Worm (Caenorhabditis elegans) whole organism, young adult: Measurements from ENCODE around the gene nlp-19.

ENCODE experiments used
- D2030.7 ChIP-seq: fragments of 200-800 bp; sonication (Bioruptor generic); IDR thresholded peaks from 2 replicates; pipeline ENCODE4 v1.3.6; 2022; ENCODE audit warnings: missing genetic modification reagents, missing genetic modification characterization, missing compliant biosample characterization
- F10E7.11 ChIP-seq: sonication (generic microtip); optimal IDR thresholded peaks from 2 replicates; lab custom pipeline; 2017; ENCODE audit warnings: mild to moderate bottlenecking, missing genetic modification characterization, moderate library complexity, missing compliant biosample characterization
- F23B12.7 ChIP-seq: sonication (generic microtip); optimal IDR thresholded peaks from 2 replicates; lab custom pipeline; 2017; ENCODE audit warnings: missing genetic modification characterization, mild to moderate bottlenecking, missing compliant biosample characterization, antibody characterized with exemption, moderate library complexity; ENCODE audit not compliant: insufficient read depth
- F33H1.4 ChIP-seq: fragments of 200-800 bp; sonication (Bioruptor generic); IDR thresholded peaks from 2 replicates; pipeline ENCODE4 v1.3.6; 2022; ENCODE audit warnings: missing genetic modification reagents, missing genetic modification characterization, missing compliant biosample characterization
- F49E8.2 ChIP-seq: sonication (generic microtip); optimal IDR thresholded peaks from 3 replicates; lab custom pipeline; 2017; ENCODE audit warnings: missing genetic modification characterization, mild to moderate bottlenecking, missing compliant biosample characterization, antibody characterized with exemption, moderate library complexity; ENCODE audit not compliant: insufficient read depth
- F52B5.7 ChIP-seq: sonication (generic microtip); optimal IDR thresholded peaks from 2 replicates; lab custom pipeline; 2016; ENCODE audit warnings: mild to moderate bottlenecking, missing genetic modification characterization, missing compliant biosample characterization
- F57A8.1 ChIP-seq: fragments of 200-800 bp; sonication (Bioruptor generic); optimal IDR thresholded peaks from 2 replicates; lab custom pipeline; 2018; ENCODE audit warnings: mild to moderate bottlenecking, missing genetic modification characterization, moderate library complexity, missing compliant biosample characterization
- T07F8.4 ChIP-seq: sonication (generic microtip); optimal IDR thresholded peaks from 2 replicates; lab custom pipeline; 2016; ENCODE audit warnings: mild to moderate bottlenecking, missing genetic modification characterization, moderate library complexity, missing compliant biosample characterization
- Y95B8A.8 ChIP-seq: fragments of 200-800 bp; sonication (Bioruptor generic); IDR thresholded peaks from 2 replicates; pipeline ENCODE4 v1.3.6; 2022; ENCODE audit warnings: missing genetic modification reagents, missing genetic modification characterization, missing compliant biosample characterization
- ama-1 ChIP-seq, 3 experiments: fragments of 150-350 bp in 1 of 3; sonication (generic microtip) in 2 of 3; optimal IDR thresholded peaks; 2 replicates each; lab custom pipeline; 2014 to 2018; ENCODE audit warnings: missing biosample characterization in 2 of 3, missing genetic modification characterization in 2 of 3, missing genetic modification reagents in 2 of 3
- aptf-2 ChIP-seq: fragments of 200-800 bp; sonication (Bioruptor generic); conservative IDR thresholded peaks from 2 replicates; pipeline ENCODE4 v1.3.6; 2022; ENCODE audit warnings: missing genetic modification reagents, missing genetic modification characterization, missing compliant biosample characterization
- atf-7 ChIP-seq: sonication (generic microtip); optimal IDR thresholded peaks from 2 replicates; lab custom pipeline; 2017; ENCODE audit warnings: mild to moderate bottlenecking, missing genetic modification characterization, missing compliant biosample characterization
- athp-1 ChIP-seq: sonication (generic microtip); optimal IDR thresholded peaks from 2 replicates; lab custom pipeline; 2017; ENCODE audit warnings: mild to moderate bottlenecking, missing genetic modification characterization, missing compliant biosample characterization
- attf-3 ChIP-seq: fragments of 200-800 bp; sonication (Bioruptor generic); conservative IDR thresholded peaks from 2 replicates; pipeline ENCODE4 v1.3.6; 2022; ENCODE audit warnings: missing genetic modification reagents, missing genetic modification characterization, missing compliant biosample characterization
- bed-1 ChIP-seq: fragments of 200-800 bp; sonication (Bioruptor generic); IDR thresholded peaks from 2 replicates; pipeline ENCODE4 v1.3.6; 2022; ENCODE audit warnings: missing genetic modification reagents, missing genetic modification characterization, missing compliant biosample characterization
- cebp-1 ChIP-seq, 2 experiments: fragments of 200-800 bp in 1 of 2; sonication (Bioruptor generic) in 1 of 2; sonication (generic microtip) in 1 of 2; IDR thresholded peaks in 1 of 2; optimal IDR thresholded peaks in 1 of 2; 2 replicates each; pipeline versions ENCODE4 v1.3.6 to Lab custom; 2017 to 2022; ENCODE audit warnings: missing compliant biosample characterization in 2 of 2, missing genetic modification characterization in 2 of 2, mild to moderate bottlenecking in 1 of 2, missing genetic modification reagents in 1 of 2, moderate library complexity in 1 of 2
- ceh-100 ChIP-seq: fragments of 200-800 bp; sonication (Bioruptor generic); IDR thresholded peaks from 2 replicates; pipeline ENCODE4 v1.3.6; 2022; ENCODE audit warnings: missing genetic modification reagents, missing genetic modification characterization, missing compliant biosample characterization
- dox-1 ChIP-seq: fragments of 200-800 bp; sonication (Bioruptor generic); IDR thresholded peaks from 2 replicates; pipeline ENCODE4 v1.3.6; 2022; ENCODE audit warnings: missing genetic modification reagents, missing genetic modification characterization, missing compliant biosample characterization
- dpff-1 ChIP-seq: sonication (generic microtip); optimal IDR thresholded peaks from 2 replicates; lab custom pipeline; 2017; ENCODE audit warnings: mild to moderate bottlenecking, missing genetic modification characterization, missing compliant biosample characterization
- egl-44 ChIP-seq: fragments of 200-800 bp; sonication (Bioruptor generic); IDR thresholded peaks from 2 replicates; pipeline ENCODE4 v1.3.6; 2022; ENCODE audit warnings: missing genetic modification reagents, missing genetic modification characterization, missing compliant biosample characterization
- ekl-4 ChIP-seq: fragments of 200-800 bp; sonication (Bioruptor generic); IDR thresholded peaks from 2 replicates; pipeline ENCODE4 v1.3.6; 2022; ENCODE audit warnings: missing genetic modification reagents, missing genetic modification characterization, missing compliant biosample characterization
- hlh-12 ChIP-seq: sonication (generic microtip); optimal IDR thresholded peaks from 2 replicates; lab custom pipeline; 2016; ENCODE audit warnings: missing genetic modification characterization, missing compliant biosample characterization
- lag-1 ChIP-seq: fragments of 200-800 bp; sonication (Bioruptor generic); IDR thresholded peaks from 2 replicates; pipeline ENCODE4 v1.3.6; 2022; ENCODE audit warnings: missing genetic modification reagents, missing genetic modification characterization, missing compliant biosample characterization
- let-526 ChIP-seq: fragments of 200-800 bp; sonication (Bioruptor generic); IDR thresholded peaks from 2 replicates; pipeline ENCODE4 v1.3.6; 2022; ENCODE audit warnings: missing genetic modification reagents, missing genetic modification characterization, missing compliant biosample characterization
- lin-40 ChIP-seq: sonication (generic microtip); optimal IDR thresholded peaks from 2 replicates; lab custom pipeline; 2016; ENCODE audit warnings: missing genetic modification characterization, mild to moderate bottlenecking, missing compliant biosample characterization, missing genotype, missing genetic modification reagents
- lsy-27 ChIP-seq: sonication (generic microtip); optimal IDR thresholded peaks from 2 replicates; lab custom pipeline; 2017; ENCODE audit warnings: missing genetic modification characterization, mild to moderate bottlenecking, missing compliant biosample characterization, antibody characterized with exemption, missing genotype, borderline replicate concordance; ENCODE audit not compliant: insufficient read depth
- madf-10 ChIP-seq: sonication (generic microtip); optimal IDR thresholded peaks from 2 replicates; lab custom pipeline; 2016; ENCODE audit warnings: mild to moderate bottlenecking, missing genetic modification characterization, missing compliant biosample characterization
- mel-28 ChIP-seq: sonication (generic microtip); optimal IDR thresholded peaks from 2 replicates; lab custom pipeline; 2016; ENCODE audit warnings: borderline replicate concordance, mild to moderate bottlenecking, missing genetic modification characterization, missing compliant biosample characterization
- mes-4 ChIP-seq: sonication (generic microtip); optimal IDR thresholded peaks from 2 replicates; lab custom pipeline; 2016; ENCODE audit warnings: missing genotype, missing genetic modification characterization, missing compliant biosample characterization
- nhr-179 ChIP-seq: sonication (generic microtip); optimal IDR thresholded peaks from 2 replicates; lab custom pipeline; 2016; ENCODE audit warnings: mild to moderate bottlenecking, missing genetic modification characterization, missing compliant biosample characterization
- nhr-80 ChIP-seq: sonication (generic microtip); optimal IDR thresholded peaks from 2 replicates; lab custom pipeline; 2016; ENCODE audit warnings: missing genetic modification characterization, missing compliant biosample characterization
- pbrm-1 ChIP-seq: fragments of 200-800 bp; sonication (Bioruptor generic); IDR thresholded peaks from 2 replicates; pipeline ENCODE4 v1.3.6; 2022; ENCODE audit warnings: missing genetic modification reagents, missing genetic modification characterization, missing compliant biosample characterization
- rcor-1 ChIP-seq: fragments of 200-800 bp; sonication (Bioruptor generic); IDR thresholded peaks from 2 replicates; pipeline ENCODE4 v1.3.6; 2022; ENCODE audit warnings: missing genetic modification reagents, missing genetic modification characterization, missing compliant biosample characterization
- snpc-1.3 ChIP-seq: sonication (generic microtip); optimal IDR thresholded peaks from 2 replicates; lab custom pipeline; 2017; ENCODE audit warnings: missing genetic modification characterization, mild to moderate bottlenecking, missing compliant biosample characterization, antibody characterized with exemption, moderate library complexity, missing genotype, missing genetic modification reagents; ENCODE audit not compliant: insufficient read depth
- sptf-2 ChIP-seq: fragments of 200-800 bp; sonication (Bioruptor generic); optimal IDR thresholded peaks from 2 replicates; lab custom pipeline; 2018; ENCODE audit warnings: mild to moderate bottlenecking, missing genetic modification characterization, missing compliant biosample characterization
- tbx-9 ChIP-seq: sonication (generic microtip); optimal IDR thresholded peaks from 2 replicates; lab custom pipeline; 2016; ENCODE audit warnings: borderline replicate concordance, missing genetic modification characterization, inconsistent platforms, missing compliant biosample characterization
- unc-130 ChIP-seq: sonication (generic microtip); optimal IDR thresholded peaks from 2 replicates; lab custom pipeline; 2016; ENCODE audit warnings: missing genetic modification reagents, missing genetic modification characterization, missing compliant biosample characterization
- xnd-1 ChIP-seq: sonication (generic microtip); optimal IDR thresholded peaks from 2 replicates; lab custom pipeline; 2016; ENCODE audit warnings: missing genotype, missing genetic modification reagents, missing genetic modification characterization, missing compliant biosample characterization
- zfh-2 ChIP-seq: fragments of 200-800 bp; sonication (Bioruptor generic); conservative IDR thresholded peaks from 2 replicates; pipeline ENCODE4 v1.3.6; 2022; ENCODE audit warnings: missing genetic modification reagents, missing genetic modification characterization, missing compliant biosample characterization
- zim-3 ChIP-seq: sonication (generic microtip); optimal IDR thresholded peaks from 2 replicates; lab custom pipeline; 2017; ENCODE audit warnings: mild to moderate bottlenecking, missing genetic modification characterization, moderate library complexity, missing compliant biosample characterization
- ztf-25 ChIP-seq: fragments of 200-800 bp; sonication (Bioruptor generic); IDR thresholded peaks from 2 replicates; pipeline ENCODE4 v1.3.6; 2022; ENCODE audit warnings: missing genetic modification reagents, missing genetic modification characterization, missing compliant biosample characterization
- ztf-26 ChIP-seq: sonication (generic microtip); optimal IDR thresholded peaks from 2 replicates; lab custom pipeline; 2017; ENCODE audit warnings: missing genetic modification characterization, missing compliant biosample characterization
- ztf-3 ChIP-seq: fragments of 200-800 bp; sonication (Bioruptor generic); optimal IDR thresholded peaks from 2 replicates; lab custom pipeline; 2018; ENCODE audit warnings: mild to moderate bottlenecking, missing genetic modification characterization, missing compliant biosample characterization

nlp-19 gene

DNA sequence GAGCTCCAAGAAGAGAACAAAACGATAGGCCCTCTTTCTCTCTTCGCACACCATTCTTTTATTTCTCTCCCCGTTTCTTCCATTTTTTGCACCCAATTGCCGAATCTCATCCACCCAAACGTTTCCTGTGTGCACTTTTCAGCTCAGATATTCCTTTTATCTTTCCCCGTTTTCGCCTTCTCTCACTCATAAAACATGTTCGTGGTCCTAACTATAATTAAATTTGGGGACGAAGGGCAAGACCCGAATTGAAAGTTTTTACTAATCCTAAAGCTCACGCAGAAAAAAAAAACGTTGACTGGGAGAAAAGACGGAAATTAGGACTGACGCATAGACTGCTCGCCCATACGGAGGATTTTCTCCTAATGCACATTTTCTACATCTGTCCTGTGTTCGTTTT is 7.0 kb downstream of the nlp-19 start:
- TF ChIP-seq F52B5.7 (tag; lab: Kevin White, UChicago) (no peak), hlh-12 (tag; lab: Kevin White, UChicago) (no peak), dox-1 (GFP tag; lab: Robert Waterston, UW) (no peak), F23B12.7 (no peak), xnd-1 (tag; lab: Kevin White, UChicago) (no peak), dpff-1 (tag; lab: Kevin White, UChicago) (no peak), atf-7 (no peak), F49E8.2 (no peak), mel-28 (tag; lab: Kevin White, UChicago) (no peak), D2030.7 (GFP tag; lab: Robert Waterston, UW) (no peak), zim-3 (tag; lab: Kevin White, UChicago) (no peak), zfh-2 (no peak), cebp-1 (GFP tag; IDR thresholded peaks at IDR 0.05; lab: Robert Waterston, UW) (no peak), cebp-1 (tag; optimal IDR thresholded peaks at IDR 0.05; lab: Kevin White, UChicago) (no peak), ztf-3 (no peak), ztf-25 (GFP tag; lab: Robert Waterston, UW) (no peak), snpc-1.3 (tag; lab: Kevin White, UChicago) (no peak), lin-40 (tag; lab: Kevin White, UChicago) (no peak), nhr-80 (tag; lab: Kevin White, UChicago) (no peak), aptf-2 (GFP tag; lab: Robert Waterston, UW) (no peak)

DNA sequence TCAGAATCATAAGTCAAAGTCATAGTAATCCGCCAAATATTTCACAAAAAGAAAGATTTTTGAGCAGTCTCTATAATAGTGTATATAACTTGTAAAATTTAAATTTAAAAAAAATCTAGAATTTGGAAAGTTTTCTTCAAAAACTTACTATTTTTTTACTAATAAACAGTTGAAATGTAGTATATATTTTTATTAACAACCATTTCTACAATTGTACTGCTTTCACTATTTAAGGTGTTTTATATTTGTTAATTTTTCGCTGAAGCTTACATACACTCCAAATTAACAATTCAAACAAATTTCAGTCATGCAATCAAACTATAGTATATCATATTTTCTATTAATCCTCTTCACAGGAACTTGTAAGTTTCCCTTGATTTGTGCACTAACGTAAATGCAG is 7.7 kb downstream of the nlp-19 start, which contains the start of gene lge-1:
Gene lge-1 (plus strand): TSS at position 301 of the 400 bp plus-strand sequence.
- TF ChIP-seq madf-10 (tag; lab: Kevin White, UChicago) (no peak), lag-1 (GFP tag; lab: Robert Waterston, UW) (no peak), let-526 (GFP tag; lab: Robert Waterston, UW) (no peak), zim-3 (tag; lab: Kevin White, UChicago) (no peak), hlh-12 (tag; lab: Kevin White, UChicago) (no peak), bed-1 (GFP tag; lab: Robert Waterston, UW) (no peak), F57A8.1 (GFP tag; lab: Kevin White, UChicago) (no peak), F49E8.2 (no peak), rcor-1 (GFP tag; lab: Robert Waterston, UW) (no peak), egl-44 (GFP tag; lab: Robert Waterston, UW) (no peak), aptf-2 (GFP tag; lab: Robert Waterston, UW) (no peak), unc-130 (GFP tag; lab: Kevin White, UChicago) (no peak)
- TF ChIP-seq, all 124 proteins: peak for 0

DNA sequence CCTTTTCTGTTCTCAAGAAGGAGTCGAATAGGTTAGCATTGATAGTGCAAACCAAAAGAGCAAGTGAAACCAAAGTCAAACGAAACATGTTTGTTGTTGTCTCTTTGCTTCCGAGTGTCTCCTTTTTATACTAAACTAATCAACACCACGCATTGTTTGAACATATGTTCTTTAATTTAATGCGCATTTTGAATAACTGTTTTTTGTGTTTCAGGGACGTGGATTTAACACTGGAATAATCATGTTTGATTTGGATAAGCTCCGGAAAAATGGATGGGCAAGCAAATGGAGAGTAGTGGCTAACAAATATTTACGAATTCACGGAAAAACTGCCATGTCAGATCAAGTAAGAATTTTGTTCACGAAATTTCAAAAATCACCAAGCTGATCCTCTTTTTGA is 9.2 kb downstream of the nlp-19 start, which contains the start of gene K09C8.9:
Gene K09C8.9 (minus strand): TSS at position 101 of the 400 bp plus-strand sequence.
- TF ChIP-seq ceh-100 (no peak), ama-1 (optimal IDR thresholded peaks at IDR 0.05; lab: Kevin White, UChicago) (no peak), ama-1 (GFP tag; optimal IDR thresholded peaks at IDR 0.05; lab: Kevin White, UChicago) (no peak), sptf-2 (no peak), lsy-27 (no peak), mes-4 (no peak), athp-1 (tag; lab: Kevin White, UChicago) (no peak), tbx-9 (tag; lab: Kevin White, UChicago) (no peak), pbrm-1 (GFP tag; lab: Robert Waterston, UW) (no peak), lin-40 (tag; lab: Kevin White, UChicago) (no peak), F10E7.11 (tag; lab: Kevin White, UChicago) (no peak), Y95B8A.8 (GFP tag; lab: Robert Waterston, UW) (no peak), ekl-4 (no peak), F33H1.4 (GFP tag; lab: Robert Waterston, UW) (no peak), T07F8.4 (no peak), attf-3 (GFP tag; lab: Robert Waterston, UW) (no peak), nhr-179 (tag; lab: Kevin White, UChicago) (no peak), ztf-26 (tag; lab: Kevin White, UChicago) (no peak)
